Worm (Caenorhabditis elegans) whole organism, L1 larva: ENCODE results near the gene R03G8.1.

Experiments used
- C04F5.9 ChIP-seq: sonication (generic microtip); optimal IDR thresholded peaks from 2 replicates; lab custom pipeline; 2016; ENCODE audit warnings: missing genetic modification characterization, missing compliant biosample characterization
- C16A3.4 ChIP-seq: fragments of 150-350 bp; optimal IDR thresholded peaks from 2 replicates; lab custom pipeline; 2014; ENCODE audit warnings: missing biosample characterization, missing genetic modification characterization
- F16B12.6 ChIP-seq: fragments of 150-350 bp; optimal IDR thresholded peaks from 2 replicates; lab custom pipeline; 2014; ENCODE audit warnings: missing biosample characterization, missing genetic modification characterization
- alr-1 ChIP-seq: fragments of 200-800 bp; sonication (Bioruptor generic); optimal IDR thresholded peaks from 2 replicates; lab custom pipeline; 2018; ENCODE audit warnings: borderline replicate concordance, mild to moderate bottlenecking, missing genetic modification characterization, missing compliant biosample characterization
- aly-2 ChIP-seq: fragments of 150-350 bp; optimal IDR thresholded peaks from 2 replicates; lab custom pipeline; 2014; ENCODE audit warnings: missing biosample characterization, missing genetic modification characterization
- blmp-1 ChIP-seq: fragments of 150-350 bp; optimal IDR thresholded peaks from 2 replicates; lab custom pipeline; 2014; ENCODE audit warnings: missing biosample characterization, missing genetic modification characterization
- ceh-8 ChIP-seq: fragments of 200-800 bp; sonication (Bioruptor generic); optimal IDR thresholded peaks from 2 replicates; lab custom pipeline; 2018; ENCODE audit warnings: mild to moderate bottlenecking, missing genetic modification characterization, moderate library complexity, missing compliant biosample characterization
- ceh-82 ChIP-seq, 3 experiments: fragments of 150-350 bp in 1 of 3; sonication (generic microtip) in 2 of 3; optimal IDR thresholded peaks; 2 replicates each; lab custom pipeline; 2014 to 2017; ENCODE audit warnings: missing biosample characterization in 3 of 3, missing genetic modification characterization in 3 of 3
- dpl-1 ChIP-seq, 3 experiments: fragments of 150-350 bp in 2 of 3; sonication (generic microtip) in 1 of 3; optimal IDR thresholded peaks; 2 replicates each; lab custom pipeline; 2014 to 2017; ENCODE audit warnings: missing biosample characterization in 3 of 3, missing genetic modification characterization in 3 of 3, missing genetic modification reagents in 3 of 3
- dsc-1 ChIP-seq: sonication (generic microtip); optimal IDR thresholded peaks from 2 replicates; lab custom pipeline; 2016; ENCODE audit warnings: mild to moderate bottlenecking, missing genetic modification characterization, missing compliant biosample characterization
- efl-1 ChIP-seq, 4 experiments: fragments of 150-350 bp; optimal IDR thresholded peaks in 3 of 4; peaks in 1 of 4; 1 replicate in 1 of 4; 2 replicates in 3 of 4; lab custom pipeline; 2014; ENCODE audit warnings: missing biosample characterization in 2 of 4, missing genetic modification characterization in 2 of 4, missing genetic modification reagents in 2 of 4
- efl-3 ChIP-seq: fragments of 200-800 bp; sonication (Bioruptor generic); optimal IDR thresholded peaks from 2 replicates; lab custom pipeline; 2018; ENCODE audit warnings: mild to moderate bottlenecking, missing genetic modification characterization, missing compliant biosample characterization
- egl-13 ChIP-seq: sonication (generic microtip); optimal IDR thresholded peaks from 2 replicates; lab custom pipeline; 2016; ENCODE audit warnings: missing genotype, missing genetic modification reagents, missing genetic modification characterization, missing compliant biosample characterization
- egl-27 ChIP-seq, 2 experiments: fragments of 150-350 bp in 1 of 2; sonication (generic microtip); optimal IDR thresholded peaks; 3 replicates each; lab custom pipeline; 2017 to 2018; ENCODE audit warnings: missing biosample characterization in 2 of 2, missing genetic modification characterization in 2 of 2, missing genetic modification reagents in 2 of 2
- elt-2 ChIP-seq: sonication (generic microtip); optimal IDR thresholded peaks from 2 replicates; lab custom pipeline; 2016; ENCODE audit warnings: missing genetic modification characterization, mild to moderate bottlenecking, inconsistent platforms, missing compliant biosample characterization, missing genetic modification reagents
- elt-3 ChIP-seq, 6 experiments: fragments of 150-350 bp in 1 of 6; sonication (generic microtip); optimal IDR thresholded peaks; 2 replicates each; lab custom pipeline; 2017 to 2018; ENCODE audit warnings: missing biosample characterization in 6 of 6, missing genetic modification characterization in 6 of 6, inconsistent platforms in 1 of 6
- fkh-10 ChIP-seq: sonication (generic microtip); optimal IDR thresholded peaks from 2 replicates; lab custom pipeline; 2017; ENCODE audit warnings: missing biosample characterization, missing genetic modification reagents, missing genetic modification characterization
- fos-1 ChIP-seq: fragments of 150-350 bp; optimal IDR thresholded peaks from 2 replicates; lab custom pipeline; 2014; ENCODE audit warnings: missing biosample characterization, missing genetic modification characterization
- hlh-17 ChIP-seq: fragments of 200-800 bp; sonication (Bioruptor generic); optimal IDR thresholded peaks from 2 replicates; lab custom pipeline; 2018; ENCODE audit warnings: missing genetic modification characterization, mild to moderate bottlenecking, missing compliant biosample characterization, moderate library complexity, borderline replicate concordance
- jun-1 ChIP-seq: fragments of 150-350 bp; optimal IDR thresholded peaks from 2 replicates; lab custom pipeline; 2014; ENCODE audit warnings: missing biosample characterization, missing genetic modification reagents, missing genetic modification characterization
- lin-14 ChIP-seq: fragments of 200-800 bp; sonication (Bioruptor generic); optimal IDR thresholded peaks from 2 replicates; lab custom pipeline; 2018; ENCODE audit warnings: mild to moderate bottlenecking, missing genetic modification characterization, moderate library complexity, missing compliant biosample characterization
- lin-35 ChIP-seq, 2 experiments: fragments of 150-350 bp; optimal IDR thresholded peaks; 2 replicates each; lab custom pipeline; 2014; ENCODE audit warnings: missing biosample characterization in 2 of 2, missing genetic modification characterization in 2 of 2, missing genetic modification reagents in 2 of 2
- lir-3 ChIP-seq: sonication (generic microtip); optimal IDR thresholded peaks from 2 replicates; lab custom pipeline; 2016; ENCODE audit warnings: mild to moderate bottlenecking, missing genetic modification characterization, moderate library complexity, missing compliant biosample characterization; ENCODE audit not compliant: poor library complexity
- lsy-2 ChIP-seq, 2 experiments: fragments of 150-350 bp; optimal IDR thresholded peaks; 2 replicates each; lab custom pipeline; 2014; ENCODE audit warnings: missing biosample characterization in 2 of 2, missing genetic modification characterization in 2 of 2
- nhr-11 ChIP-seq: fragments of 150-350 bp; optimal IDR thresholded peaks from 2 replicates; lab custom pipeline; 2014; ENCODE audit warnings: missing biosample characterization, missing genetic modification characterization
- nhr-20 ChIP-seq: sonication (generic microtip); optimal IDR thresholded peaks from 2 replicates; lab custom pipeline; 2016; ENCODE audit warnings: mild to moderate bottlenecking, missing genetic modification characterization, missing compliant biosample characterization
- nhr-237 ChIP-seq: fragments of 150-350 bp; optimal IDR thresholded peaks from 2 replicates; lab custom pipeline; 2014; ENCODE audit warnings: missing biosample characterization, missing genetic modification characterization
- nhr-47 ChIP-seq: sonication (generic microtip); optimal IDR thresholded peaks from 2 replicates; lab custom pipeline; 2016; ENCODE audit warnings: mild to moderate bottlenecking, missing genetic modification characterization, moderate library complexity, missing compliant biosample characterization
- nhr-77 ChIP-seq: fragments of 150-350 bp; optimal IDR thresholded peaks from 2 replicates; lab custom pipeline; 2014; ENCODE audit warnings: missing biosample characterization, missing genetic modification characterization
- nhr-90 ChIP-seq: sonication (generic microtip); optimal IDR thresholded peaks from 2 replicates; lab custom pipeline; 2016; ENCODE audit warnings: mild to moderate bottlenecking, missing genetic modification characterization, missing compliant biosample characterization; ENCODE audit not compliant: poor library complexity
- pag-3 ChIP-seq: sonication (generic microtip); optimal IDR thresholded peaks from 2 replicates; lab custom pipeline; 2017; ENCODE audit warnings: missing genetic modification characterization, mild to moderate bottlenecking, missing compliant biosample characterization, antibody characterized with exemption, borderline replicate concordance; ENCODE audit not compliant: insufficient read depth
- pax-3 ChIP-seq: fragments of 200-800 bp; sonication (Bioruptor generic); optimal IDR thresholded peaks from 2 replicates; lab custom pipeline; 2018; ENCODE audit warnings: mild to moderate bottlenecking, missing genetic modification characterization, moderate library complexity, missing compliant biosample characterization
- pqm-1 ChIP-seq: sonication (generic microtip); optimal IDR thresholded peaks from 3 replicates; lab custom pipeline; 2017; ENCODE audit warnings: missing biosample characterization, missing genetic modification characterization
- snpc-4 ChIP-seq: fragments of 150-350 bp; optimal IDR thresholded peaks from 2 replicates; lab custom pipeline; 2014; ENCODE audit warnings: missing biosample characterization, missing genetic modification characterization
- sox-4 ChIP-seq: sonication (generic microtip); optimal IDR thresholded peaks from 2 replicates; lab custom pipeline; 2016; ENCODE audit warnings: missing genetic modification characterization, missing compliant biosample characterization
- sptf-1 ChIP-seq: fragments of 150-350 bp; optimal IDR thresholded peaks from 2 replicates; lab custom pipeline; 2014; ENCODE audit warnings: missing biosample characterization, missing genetic modification characterization
- sup-37 ChIP-seq: fragments of 200-800 bp; sonication (Bioruptor generic); optimal IDR thresholded peaks from 2 replicates; lab custom pipeline; 2018; ENCODE audit warnings: mild to moderate bottlenecking, missing genetic modification characterization, missing compliant biosample characterization
- swsn-7 ChIP-seq: sonication (generic microtip); optimal IDR thresholded peaks from 2 replicates; lab custom pipeline; 2016; ENCODE audit warnings: missing genetic modification characterization, missing compliant biosample characterization
- tbx-2 ChIP-seq: sonication (generic microtip); optimal IDR thresholded peaks from 2 replicates; lab custom pipeline; 2016; ENCODE audit warnings: missing genetic modification characterization, missing compliant biosample characterization
- unc-130 ChIP-seq: fragments of 150-350 bp; optimal IDR thresholded peaks from 2 replicates; lab custom pipeline; 2017; ENCODE audit warnings: missing biosample characterization, missing genetic modification characterization, inconsistent platforms
- unc-86 ChIP-seq: sonication (generic microtip); optimal IDR thresholded peaks from 2 replicates; lab custom pipeline; 2016; ENCODE audit warnings: missing genetic modification characterization, missing compliant biosample characterization
- unc-98 ChIP-seq: fragments of 200-800 bp; sonication (Bioruptor generic); IDR thresholded peaks from 2 replicates; pipeline ENCODE4 v1.3.6; 2022; ENCODE audit warnings: missing genetic modification characterization, missing compliant biosample characterization
- zip-4 ChIP-seq: fragments of 200-800 bp; sonication (Bioruptor generic); optimal IDR thresholded peaks from 2 replicates; lab custom pipeline; 2018; ENCODE audit warnings: mild to moderate bottlenecking, missing genetic modification characterization, moderate library complexity, missing compliant biosample characterization
- ztf-4 ChIP-seq: fragments of 150-350 bp; optimal IDR thresholded peaks from 2 replicates; lab custom pipeline; 2014; ENCODE audit warnings: missing biosample characterization, missing genetic modification characterization

Gene R03G8.1

ce11 chrX:13051405-13051804 is 33.0 kb upstream of the R03G8.1 start, which contains the start of gene K03A11.1:
TSS of gene K03A11.1 (plus strand) at chrX:13051705.
- TF ChIP-seq lir-3 (no peak), fkh-10 (GFP tag; lab: Kevin White, UChicago) (no peak), nhr-237 (tag; lab: Kevin White, UChicago) (no peak), ztf-4 (tag; lab: Kevin White, UChicago) (no peak), unc-86 (no peak), sox-4 (tag; lab: Kevin White, UChicago) (no peak), pag-3 (tag; lab: Kevin White, UChicago) (no peak), elt-2 (tag; lab: Kevin White, UChicago) (no peak), sup-37 (no peak)
- TF ChIP-seq, all 84 proteins: peak for 0

ce11 chrX:13055560-13055959 is 28.8 kb upstream of the R03G8.1 start, which contains the start of gene K03A11.6:
TSS of gene K03A11.6 (plus strand) at chrX:13055860.
- TF ChIP-seq pag-3 (tag; lab: Kevin White, UChicago) (no peak), unc-98 (GFP tag; lab: Robert Waterston, UW) (no peak), swsn-7 (no peak), elt-2 (tag; lab: Kevin White, UChicago) (no peak), sox-4 (tag; lab: Kevin White, UChicago) (no peak), ztf-4 (tag; lab: Kevin White, UChicago) (no peak), hlh-17 (no peak), unc-130 (tag; lab: Kevin White, UChicago) (no peak), pax-3 (tag; lab: Kevin White, UChicago) (no peak), ceh-8 (no peak), pqm-1 (tag; lab: Kevin White, UChicago) (no peak), sptf-1 (no peak)

- TF ChIP-seq elt-3 (tag; optimal IDR thresholded peaks at IDR 0.05; lab: Kevin White, UChicago) (no peak), C16A3.4 (no peak), F16B12.6 (tag; lab: Kevin White, UChicago) (no peak), alr-1 (no peak), nhr-90 (tag; lab: Kevin White, UChicago) (peak; percentile 40), ceh-82 (tag; optimal IDR thresholded peaks at IDR 0.05; lab: Kevin White, UChicago) (no peak), snpc-4 (tag; lab: Kevin White, UChicago) (no peak), elt-2 (tag; lab: Kevin White, UChicago) (peak; percentile 76), pax-3 (tag; lab: Kevin White, UChicago) (no peak), jun-1 (tag; lab: Kevin White, UChicago) (no peak), egl-27 (tag; optimal IDR thresholded peaks at IDR 0.05; lab: Kevin White, UChicago) (no peak), tbx-2 (tag; lab: Kevin White, UChicago) (no peak), lin-14 (GFP tag; lab: Kevin White, UChicago) (peak; percentile 2), nhr-11 (tag; lab: Kevin White, UChicago) (no peak), sup-37 (no peak), lin-35 (GFP tag; optimal IDR thresholded peaks at IDR 0.05; lab: Kevin White, UChicago) (peak in 1 of 2 experiments; percentile 36), nhr-47 (no peak), fkh-10 (GFP tag; lab: Kevin White, UChicago) (no peak)
- TF ChIP-seq, all 84 proteins: peak for 4
These were observed 24.4 kb upstream of the R03G8.1 start for ce11 chrX:13059984-13060383.

- no peak for TF ChIP-seq elt-3 (tag; optimal IDR thresholded peaks at IDR 0.05; lab: Kevin White, UChicago)
- no peak for TF ChIP-seq snpc-4 (tag; lab: Kevin White, UChicago)
- TF ChIP-seq nhr-77 (tag; lab: Kevin White, UChicago), result no peak
- TF ChIP-seq fos-1 (tag; lab: Kevin White, UChicago), result no peak
- no peak for TF ChIP-seq nhr-20 (tag; lab: Kevin White, UChicago)
- no peak for TF ChIP-seq egl-13 (tag; lab: Kevin White, UChicago)
- no peak for TF ChIP-seq efl-3 (GFP tag; lab: Kevin White, UChicago)
- no peak for TF ChIP-seq zip-4
- TF ChIP-seq jun-1 (tag; lab: Kevin White, UChicago), result no peak
- TF ChIP-seq C04F5.9 (tag; lab: Kevin White, UChicago), result no peak
- no peak for TF ChIP-seq nhr-47
- TF ChIP-seq dpl-1 (GFP tag; optimal IDR thresholded peaks at IDR 0.05; lab: Kevin White, UChicago), result no peak
- no peak for TF ChIP-seq dsc-1 (tag; lab: Kevin White, UChicago)
- no peak for TF ChIP-seq C16A3.4
- TF ChIP-seq efl-1 (optimal IDR thresholded peaks at IDR 0.05; lab: Kevin White, UChicago), result no peak
- TF ChIP-seq efl-1 (GFP tag; optimal IDR thresholded peaks at IDR 0.05 in 1 of 2; lab: Kevin White, UChicago), result no peak
- no peak for TF ChIP-seq ceh-82 (tag; optimal IDR thresholded peaks at IDR 0.05; lab: Kevin White, UChicago)
- TF ChIP-seq blmp-1 (tag; lab: Kevin White, UChicago), result no peak
- no peak for TF ChIP-seq aly-2 (tag; lab: Kevin White, UChicago)
- no peak for TF ChIP-seq pax-3 (tag; lab: Kevin White, UChicago)
- no peak for TF ChIP-seq lsy-2 (tag; optimal IDR thresholded peaks at IDR 0.05; lab: Kevin White, UChicago)
These were observed 23.0 kb upstream of the R03G8.1 start for ce11 chrX:13061366-13061765.
